Worm (Caenorhabditis elegans): ENCODE measurements around the gene acs-19.
"Not testable (repeated sequence)": the region's sequence is repeated elsewhere in the genome, so short reads cannot be mapped to it uniquely, and the experiment has no call there.

- TF ChIP-seq lin-39, unc-39, nhr-12, egl-27, elt-3, nhr-11, nhr-237 (tag; optimal IDR thresholded peaks at IDR 0.05): not testable (repeated sequence)
Measured at ce11 chrIII:3852030-3852579, 12.2 kb upstream of the acs-19 start, which contains the start of gene cyp-25A4.
